Worm (Caenorhabditis elegans): ENCODE measurements around the gene vps-54.

DNA sequence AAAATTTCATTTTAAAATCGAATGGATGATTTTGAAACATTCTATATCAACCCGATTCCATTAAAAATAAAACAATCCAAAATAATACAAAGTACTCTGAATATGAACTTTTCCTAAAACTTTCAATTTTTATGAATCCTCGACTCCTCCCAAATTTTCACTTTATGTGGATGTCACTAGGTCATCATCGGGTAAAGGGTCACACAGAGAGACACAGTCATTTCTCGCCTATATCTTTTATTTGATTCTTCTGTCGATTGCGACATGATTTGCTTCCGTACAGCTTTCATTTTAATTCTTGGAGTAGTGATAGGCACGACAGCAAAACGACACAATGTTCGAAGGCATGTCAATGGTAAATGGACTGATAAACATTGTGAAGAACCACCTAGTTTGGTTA, 47.7 kb downstream of the vps-54 start, which contains the start of gene F25D1.3:
- TF ChIP-seq hmbx-1 (tag; optimal IDR thresholded peaks at IDR 0.05), result no peak
- no peak for TF ChIP-seq flt-1 (GFP tag; IDR thresholded peaks at IDR 0.05)
- no peak for TF ChIP-seq ets-7 (tag; optimal IDR thresholded peaks at IDR 0.05)
- TF ChIP-seq ama-1 (optimal IDR thresholded peaks at IDR 0.05), result no peak
- no peak for TF ChIP-seq pes-1 (GFP tag; IDR thresholded peaks at IDR 0.05)
- TF ChIP-seq B0310.2 (tag; optimal IDR thresholded peaks at IDR 0.05), result no peak
- no peak for TF ChIP-seq hnd-1 (tag; optimal IDR thresholded peaks at IDR 0.05)
- TF ChIP-seq aly-1 (tag; optimal IDR thresholded peaks at IDR 0.05), result no peak
- no peak for TF ChIP-seq ceh-13 (GFP tag; optimal IDR thresholded peaks at IDR 0.05)
- TF ChIP-seq tbx-11 (GFP tag; IDR thresholded peaks at IDR 0.05), result no peak

All from whole organism, early embryonic.